Fruit fly (Drosophila melanogaster) whole organism, adult: ENCODE data around the gene CG13983.

Experiments used
- CG11617 ChIP-seq: fragments of 200-800 bp; sonication (Bioruptor generic); optimal IDR thresholded peaks from 2 replicates; lab custom pipeline; 2017; ENCODE audit warnings: mild to moderate bottlenecking, missing biosample characterization, missing genetic modification reagents, missing genetic modification characterization
- CG12768 ChIP-seq: fragments of 200-800 bp; sonication (Bioruptor generic); optimal IDR thresholded peaks from 2 replicates; lab custom pipeline; 2017; ENCODE audit warnings: missing biosample characterization, missing genetic modification characterization, mild to moderate bottlenecking, moderate library complexity, missing genetic modification reagents
- CG1620 ChIP-seq: fragments of 200-800 bp; sonication (Bioruptor generic); optimal IDR thresholded peaks from 2 replicates; lab custom pipeline; 2016; ENCODE audit warnings: missing biosample characterization, missing genetic modification characterization
- CG33017 ChIP-seq: fragments of 200-800 bp; sonication (Bioruptor generic); optimal IDR thresholded peaks from 2 replicates; lab custom pipeline; 2018; ENCODE audit warnings: missing biosample characterization, mild to moderate bottlenecking, missing genetic modification characterization, moderate library complexity
- CG5204 ChIP-seq: fragments of 200-800 bp; sonication (Bioruptor generic); optimal IDR thresholded peaks from 2 replicates; lab custom pipeline; 2016; ENCODE audit warnings: missing biosample characterization, missing genetic modification characterization
- CG7045 ChIP-seq: fragments of 200-800 bp; sonication (Bioruptor generic); optimal IDR thresholded peaks from 2 replicates; lab custom pipeline; 2017; ENCODE audit warnings: missing biosample characterization, mild to moderate bottlenecking, missing genetic modification characterization
- CG7101 ChIP-seq: fragments of 200-800 bp; sonication (Bioruptor generic); optimal IDR thresholded peaks from 2 replicates; lab custom pipeline; 2018; ENCODE audit warnings: missing biosample characterization, mild to moderate bottlenecking, missing genetic modification characterization, moderate library complexity
- Clk ChIP-seq: fragments of 200-800 bp; sonication (Bioruptor generic); optimal IDR thresholded peaks from 2 replicates; lab custom pipeline; 2017; ENCODE audit warnings: missing biosample characterization, missing genetic modification characterization
- Crg-1 ChIP-seq: fragments of 200-800 bp; sonication (Bioruptor generic); optimal IDR thresholded peaks from 2 replicates; lab custom pipeline; 2016; ENCODE audit warnings: missing biosample characterization, missing genetic modification characterization
- Hr96 ChIP-seq: fragments of 200-800 bp; sonication (Bioruptor generic); optimal IDR thresholded peaks from 2 replicates; lab custom pipeline; 2016; ENCODE audit warnings: missing biosample characterization, missing genetic modification characterization
- Mnt ChIP-seq: fragments of 200-800 bp; sonication (Bioruptor generic); optimal IDR thresholded peaks from 2 replicates; lab custom pipeline; 2016; ENCODE audit warnings: missing biosample characterization, mild to moderate bottlenecking, missing genetic modification characterization
- cic ChIP-seq: fragments of 200-800 bp; sonication (Bioruptor generic); optimal IDR thresholded peaks from 2 replicates; lab custom pipeline; 2017; ENCODE audit warnings: missing biosample characterization, mild to moderate bottlenecking, missing genetic modification characterization, moderate library complexity
- kay ChIP-seq: fragments of 200-800 bp; sonication (Bioruptor generic); peaks from one replicate; lab custom pipeline; 2016; ENCODE audit warnings: missing biosample characterization, missing genetic modification characterization, borderline replicate concordance
- tj ChIP-seq: fragments of 200-800 bp; sonication (Bioruptor generic); optimal IDR thresholded peaks from 3 replicates; lab custom pipeline; 2017; ENCODE audit warnings: missing biosample characterization, mild to moderate bottlenecking, missing genetic modification characterization, moderate library complexity

- no peak for TF ChIP-seq Crg-1
- TF ChIP-seq CG33017 (tag; lab: Kevin White, UChicago) = no peak
- no peak for TF ChIP-seq kay (GFP tag; lab: Kevin White, UChicago)
- TF ChIP-seq CG7045 (GFP tag; lab: Kevin White, UChicago) = no peak
- TF ChIP-seq CG1620 (GFP tag; lab: Kevin White, UChicago) = no peak
- no peak for TF ChIP-seq CG11617 (GFP tag; lab: Kevin White, UChicago)
- TF ChIP-seq Hr96 (GFP tag; lab: Kevin White, UChicago) = no peak
- no peak for TF ChIP-seq CG7101 (tag; lab: Kevin White, UChicago)
- TF ChIP-seq CG12768 (GFP tag; lab: Kevin White, UChicago) = no peak
- no peak for TF ChIP-seq tj (GFP tag; lab: Kevin White, UChicago)
- TF ChIP-seq Clk (GFP tag; lab: Kevin White, UChicago) = no peak
- no peak for TF ChIP-seq cic (GFP tag; lab: Kevin White, UChicago)
- TF ChIP-seq CG5204 (GFP tag; lab: Kevin White, UChicago) = no peak
- no peak for TF ChIP-seq Mnt
Observed at dm6 chr2L:6242026-6242425, 22.3 kb downstream of the CG13983 start.
